Fruit fly (Drosophila melanogaster) whole organism, embryonic: Measurements from ENCODE around the gene CstF50.

Source experiments
- BEAF-32 ChIP-seq: fragments of 200-800 bp; sonication (Bioruptor generic); optimal IDR thresholded peaks from 3 replicates; lab custom pipeline; 2017; ENCODE audit warnings: missing biosample characterization, missing genetic modification characterization, mild to moderate bottlenecking, moderate library complexity, missing genetic modification reagents
- Bgb ChIP-seq: fragments of 200-800 bp; sonication (Bioruptor generic); IDR thresholded peaks from 2 replicates; pipeline ENCODE4 v1.3.6; 2022; ENCODE audit warnings: missing biosample characterization, missing genetic modification characterization; ENCODE audit not compliant: partially characterized antibody
- C15 ChIP-seq: fragments of 200-800 bp; sonication (Bioruptor generic); IDR thresholded peaks from 3 replicates; pipeline ENCODE4 v1.3.6; 2022; ENCODE audit warnings: missing biosample characterization, missing genetic modification characterization
- CG11723 ChIP-seq: fragments of 200-800 bp; sonication (Bioruptor generic); optimal IDR thresholded peaks from 2 replicates; lab custom pipeline; 2017; ENCODE audit warnings: missing biosample characterization, mild to moderate bottlenecking, missing genetic modification characterization
- CG13287 ChIP-seq: fragments of 200-800 bp; sonication (Bioruptor generic); IDR thresholded peaks from 2 replicates; pipeline ENCODE4 v1.3.6; 2022; ENCODE audit warnings: missing biosample characterization, missing genetic modification characterization; ENCODE audit not compliant: partially characterized antibody
- CG15696 ChIP-seq: fragments of 200-800 bp; sonication (Bioruptor generic); optimal IDR thresholded peaks from 2 replicates; lab custom pipeline; 2019; ENCODE audit warnings: missing biosample characterization, mild to moderate bottlenecking, missing genetic modification characterization, moderate library complexity
- CG1603 ChIP-seq: fragments of 200-800 bp; sonication (Bioruptor generic); optimal IDR thresholded peaks from 2 replicates; lab custom pipeline; 2019; ENCODE audit warnings: missing biosample characterization, mild to moderate bottlenecking, missing genetic modification characterization, moderate library complexity
- CG16815 ChIP-seq: fragments of 200-800 bp; sonication (Bioruptor generic); optimal IDR thresholded peaks from 3 replicates; lab custom pipeline; 2017; ENCODE audit warnings: missing biosample characterization, mild to moderate bottlenecking, missing genetic modification characterization
- CG17829 ChIP-seq: fragments of 200-800 bp; optimal IDR thresholded peaks from 2 replicates; lab custom pipeline; 2019; ENCODE audit warnings: missing biosample characterization, mild to moderate bottlenecking, missing genetic modification characterization, moderate library complexity
- CG2116 ChIP-seq: fragments of 200-800 bp; sonication (Bioruptor generic); optimal IDR thresholded peaks from 3 replicates; lab custom pipeline; 2018; ENCODE audit warnings: missing biosample characterization, mild to moderate bottlenecking, missing genetic modification characterization
- CG30020 ChIP-seq: fragments of 200-800 bp; optimal IDR thresholded peaks from 2 replicates; lab custom pipeline; 2019; ENCODE audit warnings: missing biosample characterization, mild to moderate bottlenecking, missing genetic modification characterization, moderate library complexity
- CG34224 ChIP-seq: fragments of 200-800 bp; sonication (Bioruptor generic); IDR thresholded peaks from 3 replicates; pipeline ENCODE4 v1.3.6; 2022; ENCODE audit warnings: missing biosample characterization, missing genetic modification characterization; ENCODE audit not compliant: partially characterized antibody
- CG34422 ChIP-seq: fragments of 200-800 bp; sonication (Bioruptor generic); IDR thresholded peaks from 3 replicates; pipeline ENCODE4 v1.3.6; 2022; ENCODE audit warnings: missing biosample characterization, missing genetic modification characterization
- CG3847 ChIP-seq: fragments of 200-800 bp; sonication (Bioruptor generic); IDR thresholded peaks from 2 replicates; pipeline ENCODE4 v1.3.6; 2022; ENCODE audit warnings: missing biosample characterization, missing genetic modification characterization
- CG7271 ChIP-seq: fragments of 200-800 bp; sonication (Bioruptor generic); optimal IDR thresholded peaks from 2 replicates; lab custom pipeline; 2018; ENCODE audit warnings: missing biosample characterization, mild to moderate bottlenecking, missing genetic modification characterization, moderate library complexity
- CG9437 ChIP-seq: fragments of 200-800 bp; sonication (Bioruptor generic); optimal IDR thresholded peaks from 2 replicates; lab custom pipeline; 2018; ENCODE audit warnings: missing biosample characterization, mild to moderate bottlenecking, missing genetic modification characterization
- CG9797 ChIP-seq: fragments of 200-800 bp; sonication (Bioruptor generic); optimal IDR thresholded peaks from 3 replicates; lab custom pipeline; 2018; ENCODE audit warnings: missing biosample characterization, mild to moderate bottlenecking, missing genetic modification characterization
- CHES-1-like ChIP-seq: fragments of 200-800 bp; sonication (Bioruptor generic); optimal IDR thresholded peaks from 2 replicates; lab custom pipeline; 2016; ENCODE audit warnings: missing biosample characterization, missing genetic modification characterization
- D ChIP-seq, 2 experiments: fragments of 200-800 bp in 1 of 2; fragments of >200 bp in 1 of 2; sonication (Bioruptor generic) in 1 of 2; optimal IDR thresholded peaks; 2 replicates in 1 of 2; 3 replicates in 1 of 2; lab custom pipeline; 2017; ENCODE audit warnings: mild to moderate bottlenecking in 1 of 2, missing biosample characterization in 1 of 2, missing genetic modification characterization in 1 of 2, missing genetic modification reagents in 1 of 2
- Dll ChIP-seq: fragments of 200-800 bp; sonication (Bioruptor generic); IDR thresholded peaks from 4 replicates; pipeline ENCODE4 v1.3.6; 2022; ENCODE audit warnings: missing biosample characterization, missing genetic modification characterization; ENCODE audit not compliant: partially characterized antibody
- E2f2 ChIP-seq: fragments of 200-800 bp; sonication (Bioruptor generic); IDR thresholded peaks from 2 replicates; pipeline ENCODE4 v1.3.6; 2022; ENCODE audit warnings: missing biosample characterization, missing genetic modification characterization
- Ets97D ChIP-seq: fragments of 200-800 bp; sonication (Bioruptor generic); optimal IDR thresholded peaks from 3 replicates; lab custom pipeline; 2016; ENCODE audit warnings: missing biosample characterization, missing genetic modification characterization
- HLH4C ChIP-seq: fragments of 200-800 bp; sonication (Bioruptor generic); IDR thresholded peaks from 3 replicates; pipeline ENCODE4 v1.3.6; 2022; ENCODE audit warnings: missing biosample characterization, missing genetic modification characterization; ENCODE audit not compliant: partially characterized antibody
- HmgZ ChIP-seq: fragments of 200-800 bp; sonication (Bioruptor generic); optimal IDR thresholded peaks from 2 replicates; lab custom pipeline; 2018; ENCODE audit warnings: missing biosample characterization, mild to moderate bottlenecking, missing genetic modification characterization
- Lpt ChIP-seq: fragments of >200 bp; optimal IDR thresholded peaks from 2 replicates; lab custom pipeline; 2018; ENCODE audit warnings: missing biosample characterization, missing genetic modification characterization
- MBD-R2 ChIP-seq: fragments of 200-800 bp; sonication (Bioruptor generic); IDR thresholded peaks from 2 replicates; pipeline ENCODE4 v1.3.6; 2022; ENCODE audit warnings: missing biosample characterization, missing genetic modification characterization
- MESR4 ChIP-seq: fragments of 200-800 bp; sonication (Bioruptor generic); optimal IDR thresholded peaks from 2 replicates; lab custom pipeline; 2018; ENCODE audit warnings: missing biosample characterization, mild to moderate bottlenecking, missing genetic modification characterization, moderate library complexity
- Max ChIP-seq: fragments of 200-800 bp; sonication (Bioruptor generic); optimal IDR thresholded peaks from 2 replicates; lab custom pipeline; 2016; ENCODE audit warnings: missing biosample characterization, mild to moderate bottlenecking, missing genetic modification characterization
- NFAT ChIP-seq: fragments of 200-800 bp; sonication (Bioruptor generic); IDR thresholded peaks from 2 replicates; pipeline ENCODE4 v1.3.6; 2022; ENCODE audit warnings: missing biosample characterization, missing genetic modification characterization
- Opbp ChIP-seq: fragments of 200-800 bp; sonication (Bioruptor generic); IDR thresholded peaks from 3 replicates; pipeline ENCODE4 v1.3.6; 2022; ENCODE audit warnings: missing biosample characterization, missing genetic modification characterization; ENCODE audit not compliant: partially characterized antibody
- Sry-δ ChIP-seq: fragments of 200-800 bp; sonication (Bioruptor generic); optimal IDR thresholded peaks from 2 replicates; lab custom pipeline; 2016; ENCODE audit warnings: missing biosample characterization, missing genetic modification characterization
- Ssrp ChIP-seq: fragments of 200-800 bp; sonication (Bioruptor generic); optimal IDR thresholded peaks from 2 replicates; lab custom pipeline; 2018; ENCODE audit warnings: missing biosample characterization, mild to moderate bottlenecking, missing genetic modification characterization, moderate library complexity
- YL-1 ChIP-seq: fragments of 200-800 bp; sonication (Bioruptor generic); optimal IDR thresholded peaks from 3 replicates; lab custom pipeline; 2017; ENCODE audit warnings: missing biosample characterization, mild to moderate bottlenecking, missing genetic modification characterization
- amos ChIP-seq: fragments of 200-800 bp; sonication (Bioruptor generic); IDR thresholded peaks from 2 replicates; pipeline ENCODE4 v1.3.6; 2022; ENCODE audit warnings: missing biosample characterization, missing genetic modification characterization; ENCODE audit not compliant: partially characterized antibody
- chinmo ChIP-seq: fragments of 200-800 bp; sonication (Bioruptor generic); IDR thresholded peaks from 4 replicates; pipeline ENCODE4 v1.3.6; 2022; ENCODE audit warnings: missing biosample characterization, missing genetic modification characterization; ENCODE audit not compliant: partially characterized antibody
- crp ChIP-seq, 2 experiments: fragments of 200-800 bp; sonication (Bioruptor generic); optimal IDR thresholded peaks; 2 replicates in 1 of 2; 3 replicates in 1 of 2; lab custom pipeline; 2017; ENCODE audit warnings: missing biosample characterization in 2 of 2, missing genetic modification characterization in 2 of 2, mild to moderate bottlenecking in 1 of 2, moderate library complexity in 1 of 2
- cwo ChIP-seq: fragments of 200-800 bp; sonication (Bioruptor generic); optimal IDR thresholded peaks from 3 replicates; lab custom pipeline; 2017; ENCODE audit warnings: missing biosample characterization, missing genetic modification characterization, mild to moderate bottlenecking, moderate library complexity, missing genetic modification reagents
- dm ChIP-seq: fragments of 200-800 bp; sonication (Bioruptor generic); optimal IDR thresholded peaks from 3 replicates; lab custom pipeline; 2016; ENCODE audit warnings: missing biosample characterization, missing genetic modification characterization
- exex ChIP-seq: fragments of 200-800 bp; sonication (Bioruptor generic); optimal IDR thresholded peaks from 4 replicates; lab custom pipeline; 2018; ENCODE audit warnings: missing biosample characterization, mild to moderate bottlenecking, missing genetic modification characterization, moderate library complexity
- hbn ChIP-seq: fragments of 200-800 bp; sonication (Bioruptor generic); IDR thresholded peaks from 2 replicates; pipeline ENCODE4 v1.3.6; 2022; ENCODE audit warnings: missing biosample characterization, missing genetic modification characterization; ENCODE audit not compliant: partially characterized antibody
- jumu ChIP-seq: fragments of 200-800 bp; sonication (Bioruptor generic); optimal IDR thresholded peaks from 3 replicates; lab custom pipeline; 2016; ENCODE audit warnings: missing biosample characterization, missing genetic modification characterization
- org-1 ChIP-seq: fragments of 200-800 bp; sonication (Bioruptor generic); optimal IDR thresholded peaks from 2 replicates; lab custom pipeline; 2017; ENCODE audit warnings: missing biosample characterization, missing genetic modification characterization
- p53 ChIP-seq: fragments of 200-800 bp; sonication (Bioruptor generic); optimal IDR thresholded peaks from 2 replicates; lab custom pipeline; 2016; ENCODE audit warnings: missing biosample characterization, missing genetic modification characterization
- sd ChIP-seq: fragments of 200-800 bp; sonication (Bioruptor generic); optimal IDR thresholded peaks from 3 replicates; lab custom pipeline; 2018; ENCODE audit warnings: missing biosample characterization, mild to moderate bottlenecking, missing genetic modification characterization, moderate library complexity
- seq ChIP-seq: fragments of 200-800 bp; sonication (Bioruptor generic); IDR thresholded peaks from 2 replicates; pipeline ENCODE4 v1.3.6; 2022; ENCODE audit warnings: missing biosample characterization, missing genetic modification characterization
- tna ChIP-seq: fragments of 200-800 bp; sonication (Bioruptor generic); IDR thresholded peaks from 2 replicates; pipeline ENCODE4 v1.3.6; 2022; ENCODE audit warnings: missing biosample characterization, missing genetic modification characterization; ENCODE audit not compliant: partially characterized antibody
- trem ChIP-seq: fragments of 200-800 bp; optimal IDR thresholded peaks from 3 replicates; lab custom pipeline; 2019; ENCODE audit warnings: missing biosample characterization, mild to moderate bottlenecking, missing genetic modification characterization, moderate library complexity
- zen ChIP-seq: fragments of 200-800 bp; sonication (Bioruptor generic); optimal IDR thresholded peaks from 3 replicates; lab custom pipeline; 2018; ENCODE audit warnings: missing biosample characterization, mild to moderate bottlenecking, missing genetic modification characterization, moderate library complexity

Gene CstF50

dm6 chr3R:31736776-31737175 lies at the start of gene CstF50, which contains the start of gene CG11563:
Gene CstF50, minus strand, starts transcription at chr3R:31736963.
Gene CG11563, plus strand, starts transcription at chr3R:31737035.
- TF ChIP-seq Lpt = no peak
- peak; percentile 28; the same call in 1 of the 2 replicates for TF ChIP-seq Bgb
- TF ChIP-seq BEAF-32 (GFP tag; lab: Kevin White, UChicago) = peak; percentile 48
- TF ChIP-seq org-1 (GFP tag; lab: Kevin White, UChicago) = no peak
- TF ChIP-seq jumu (GFP tag; lab: Kevin White, UChicago) = no peak
- no peak for TF ChIP-seq C15 (GFP tag; lab: Robert Waterston, UW)
- TF ChIP-seq exex (tag; lab: Kevin White, UChicago) = no peak
- TF ChIP-seq Ets97D = peak; percentile 48
- no peak for TF ChIP-seq D (optimal IDR thresholded peaks at IDR 0.05; lab: Kevin White, UChicago)
- no peak for TF ChIP-seq D (GFP tag; optimal IDR thresholded peaks at IDR 0.05; lab: Kevin White, UChicago)
- TF ChIP-seq amos (GFP tag; lab: Robert Waterston, UW) = peak; percentile 7; the same call in 1 of the 2 replicates
- peak; percentile 42; the same call in 2 of the 3 replicates for TF ChIP-seq HLH4C (GFP tag; lab: Robert Waterston, UW)
- peak; percentile 88 for TF ChIP-seq Sry-δ
- TF ChIP-seq MESR4 (GFP tag; lab: Kevin White, UChicago) = peak; percentile 47
- TF ChIP-seq MBD-R2 (GFP tag; lab: Robert Waterston, UW) = peak; percentile 80
- no peak for TF ChIP-seq CG7271 (tag; lab: Kevin White, UChicago)
- peak; percentile 84 for TF ChIP-seq CG9797 (GFP tag; lab: Kevin White, UChicago)
- TF ChIP-seq Opbp (GFP tag; lab: Robert Waterston, UW) = peak; percentile 62; the same call in 1 of the 3 replicates
- no peak for TF ChIP-seq CG16815
- no peak for TF ChIP-seq CG15696 (tag; lab: Kevin White, UChicago)
- TF ChIP-seq HmgZ (tag; lab: Kevin White, UChicago) = peak; percentile 22
- TF ChIP-seq crp (GFP tag; optimal IDR thresholded peaks at IDR 0.05; lab: Kevin White, UChicago) = peak in 1 of 2 experiments; percentile 69
- TF ChIP-seq Ssrp (tag; lab: Kevin White, UChicago) = no peak
- TF ChIP-seq sd = no peak
- peak; percentile 71; the same call in 2 of the 4 replicates for TF ChIP-seq chinmo
- TF ChIP-seq tna (GFP tag; lab: Robert Waterston, UW) = peak; percentile 17; the same call in 1 of the 2 replicates
- peak; percentile 54; the same call in 2 of the 4 replicates for TF ChIP-seq Dll (GFP tag; lab: Robert Waterston, UW)
- TF ChIP-seq E2f2 (GFP tag; lab: Robert Waterston, UW) = peak; percentile 34
- TF ChIP-seq CG2116 = peak; percentile 24
- peak; percentile 85 for TF ChIP-seq YL-1
- TF ChIP-seq CG9437 = peak; percentile 7
- TF ChIP-seq CG3847 (GFP tag; lab: Robert Waterston, UW) = no peak
- no peak for TF ChIP-seq p53 (GFP tag; lab: Kevin White, UChicago)
- peak; percentile 49 for TF ChIP-seq CG1603 (tag; lab: Kevin White, UChicago)
- TF ChIP-seq dm (GFP tag; lab: Kevin White, UChicago) = peak; percentile 92
- peak; percentile 81; the same call in 1 of the 3 replicates for TF ChIP-seq CG34422
- TF ChIP-seq CG11723 = no peak
- TF ChIP-seq CG13287 (GFP tag; lab: Robert Waterston, UW) = peak; percentile 76
- TF ChIP-seq zen (tag; lab: Kevin White, UChicago) = peak; percentile 15
- no peak for TF ChIP-seq NFAT (GFP tag; lab: Robert Waterston, UW)
- TF ChIP-seq CHES-1-like (GFP tag; lab: Kevin White, UChicago) = peak; percentile 13
- peak; percentile 49; the same call in 2 of the 3 replicates for TF ChIP-seq CG34224 (GFP tag; lab: Robert Waterston, UW)
- TF ChIP-seq CG17829 (tag; lab: Kevin White, UChicago) = peak; percentile 11
- TF ChIP-seq CG30020 (tag; lab: Kevin White, UChicago) = peak; percentile 21
- TF ChIP-seq trem (tag; lab: Kevin White, UChicago) = peak; percentile 56
- 0 out of 2 replicates have a peak, but pooled peaks have one; percentile 33 for TF ChIP-seq hbn
- peak; percentile 91 for TF ChIP-seq cwo (GFP tag; lab: Kevin White, UChicago)
- no peak for TF ChIP-seq seq (GFP tag; lab: Robert Waterston, UW)
- TF ChIP-seq Max = peak; percentile 72
